Fruit fly (Drosophila melanogaster) whole organism, embryonic: ENCODE measurements around the gene CG42852.

Experiments
- Bgb ChIP-seq: fragments of 200-800 bp; sonication (Bioruptor generic); IDR thresholded peaks from 2 replicates; pipeline ENCODE4 v1.3.6; 2022; ENCODE audit warnings: missing biosample characterization, missing genetic modification characterization; ENCODE audit not compliant: partially characterized antibody
- CG10274 ChIP-seq: fragments of 200-800 bp; sonication (Bioruptor generic); optimal IDR thresholded peaks from 3 replicates; lab custom pipeline; 2017; ENCODE audit warnings: missing biosample characterization, mild to moderate bottlenecking, missing genetic modification characterization
- CG11247 ChIP-seq: fragments of 200-800 bp; sonication (Bioruptor generic); IDR thresholded peaks from 2 replicates; pipeline ENCODE4 v1.3.6; 2022; ENCODE audit warnings: missing biosample characterization, missing genetic modification characterization
- CG13424 ChIP-seq: fragments of 200-800 bp; sonication (Bioruptor generic); optimal IDR thresholded peaks from 2 replicates; lab custom pipeline; 2019; ENCODE audit warnings: missing biosample characterization, mild to moderate bottlenecking, missing genetic modification characterization, moderate library complexity
- CG15479 ChIP-seq: fragments of 200-800 bp; sonication (Bioruptor generic); optimal IDR thresholded peaks from 3 replicates; lab custom pipeline; 2019; ENCODE audit warnings: missing biosample characterization, mild to moderate bottlenecking, missing genetic modification characterization, moderate library complexity
- CG15601 ChIP-seq: fragments of 200-800 bp; sonication (Bioruptor generic); optimal IDR thresholded peaks from 3 replicates; lab custom pipeline; 2019; ENCODE audit warnings: missing biosample characterization, mild to moderate bottlenecking, missing genetic modification characterization, moderate library complexity
- CG17361 ChIP-seq: fragments of 200-800 bp; sonication (Bioruptor generic); IDR thresholded peaks from 3 replicates; pipeline ENCODE4 v1.3.6; 2022; ENCODE audit warnings: missing biosample characterization, missing genetic modification characterization
- CG17568 ChIP-seq: fragments of 200-800 bp; sonication (Bioruptor generic); optimal IDR thresholded peaks from 2 replicates; lab custom pipeline; 2018; ENCODE audit warnings: missing biosample characterization, mild to moderate bottlenecking, missing genetic modification characterization, moderate library complexity
- CG17829 ChIP-seq: fragments of 200-800 bp; optimal IDR thresholded peaks from 2 replicates; lab custom pipeline; 2019; ENCODE audit warnings: missing biosample characterization, mild to moderate bottlenecking, missing genetic modification characterization, moderate library complexity
- CG18476 ChIP-seq: fragments of 200-800 bp; sonication (Bioruptor generic); optimal IDR thresholded peaks from 2 replicates; lab custom pipeline; 2016; ENCODE audit warnings: missing biosample characterization, mild to moderate bottlenecking, missing genetic modification characterization
- CG2120 ChIP-seq: fragments of 200-800 bp; sonication (Bioruptor generic); optimal IDR thresholded peaks from 3 replicates; lab custom pipeline; 2016; ENCODE audit warnings: missing biosample characterization, missing genetic modification characterization
- CG2889 ChIP-seq: fragments of 200-800 bp; sonication (Bioruptor generic); IDR thresholded peaks from 3 replicates; pipeline ENCODE4 v1.3.6; 2022; ENCODE audit warnings: missing biosample characterization, missing genetic modification characterization
- CG30431 ChIP-seq: fragments of 200-800 bp; sonication (Bioruptor generic); optimal IDR thresholded peaks from 2 replicates; lab custom pipeline; 2017; ENCODE audit warnings: missing biosample characterization, missing genetic modification characterization
- CG32767 ChIP-seq: fragments of 200-800 bp; sonication (Bioruptor generic); IDR thresholded peaks from 2 replicates; pipeline ENCODE4 v1.3.6; 2022; ENCODE audit warnings: missing biosample characterization, missing genetic modification characterization
- CG32772 ChIP-seq: fragments of 200-800 bp; sonication (Bioruptor generic); IDR thresholded peaks from 2 replicates; pipeline ENCODE4 v1.3.6; 2022; ENCODE audit warnings: missing biosample characterization, missing genetic modification characterization
- CG3281 ChIP-seq: fragments of 200-800 bp; sonication (Bioruptor generic); optimal IDR thresholded peaks from 3 replicates; lab custom pipeline; 2017; ENCODE audit warnings: missing biosample characterization, mild to moderate bottlenecking, missing genetic modification characterization
- CG34224 ChIP-seq: fragments of 200-800 bp; sonication (Bioruptor generic); IDR thresholded peaks from 3 replicates; pipeline ENCODE4 v1.3.6; 2022; ENCODE audit warnings: missing biosample characterization, missing genetic modification characterization; ENCODE audit not compliant: partially characterized antibody
- CG4617 ChIP-seq: fragments of 200-800 bp; sonication (Bioruptor generic); optimal IDR thresholded peaks from 3 replicates; lab custom pipeline; 2016; ENCODE audit warnings: missing biosample characterization, missing genetic modification characterization, borderline replicate concordance
- CG5245 ChIP-seq: fragments of 200-800 bp; sonication (Bioruptor generic); optimal IDR thresholded peaks from 3 replicates; lab custom pipeline; 2016; ENCODE audit warnings: missing biosample characterization, missing genetic modification characterization
- CG7786 ChIP-seq: fragments of 200-800 bp; sonication (Bioruptor generic); optimal IDR thresholded peaks from 2 replicates; lab custom pipeline; 2016; ENCODE audit warnings: missing biosample characterization, missing genetic modification characterization
- CG8359 ChIP-seq: fragments of 200-800 bp; sonication (Bioruptor generic); optimal IDR thresholded peaks from 2 replicates; lab custom pipeline; 2017; ENCODE audit warnings: missing biosample characterization, mild to moderate bottlenecking, missing genetic modification characterization, borderline replicate concordance
- CG9215 ChIP-seq: fragments of 200-800 bp; sonication (Bioruptor generic); IDR thresholded peaks from 2 replicates; pipeline ENCODE4 v1.3.6; 2022; ENCODE audit warnings: missing biosample characterization, missing genetic modification characterization
- CG9797 ChIP-seq: fragments of 200-800 bp; sonication (Bioruptor generic); optimal IDR thresholded peaks from 3 replicates; lab custom pipeline; 2018; ENCODE audit warnings: missing biosample characterization, mild to moderate bottlenecking, missing genetic modification characterization
- CHES-1-like ChIP-seq: fragments of 200-800 bp; sonication (Bioruptor generic); optimal IDR thresholded peaks from 2 replicates; lab custom pipeline; 2016; ENCODE audit warnings: missing biosample characterization, missing genetic modification characterization
- Chrac-16 ChIP-seq: fragments of 200-800 bp; sonication (Bioruptor generic); optimal IDR thresholded peaks from 3 replicates; lab custom pipeline; 2016; ENCODE audit warnings: missing biosample characterization, missing genetic modification characterization
- D19A ChIP-seq: fragments of 200-800 bp; optimal IDR thresholded peaks from 3 replicates; lab custom pipeline; 2019; ENCODE audit warnings: missing biosample characterization, mild to moderate bottlenecking, missing genetic modification characterization, moderate library complexity
- Doc3 ChIP-seq: fragments of 200-800 bp; sonication (Bioruptor generic); IDR thresholded peaks from 3 replicates; pipeline ENCODE4 v1.3.6; 2022; ENCODE audit warnings: missing biosample characterization, missing genetic modification characterization; ENCODE audit not compliant: partially characterized antibody
- Dref ChIP-seq: fragments of 200-800 bp; sonication (Bioruptor generic); IDR thresholded peaks from 2 replicates; pipeline ENCODE4 v1.3.6; 2022; ENCODE audit warnings: missing biosample characterization, missing genetic modification characterization
- E2f1 ChIP-seq: fragments of 200-800 bp; sonication (Bioruptor generic); IDR thresholded peaks from 2 replicates; pipeline ENCODE4 v1.3.6; 2022; ENCODE audit warnings: missing biosample characterization, missing genetic modification characterization
- HLH4C ChIP-seq: fragments of 200-800 bp; sonication (Bioruptor generic); IDR thresholded peaks from 3 replicates; pipeline ENCODE4 v1.3.6; 2022; ENCODE audit warnings: missing biosample characterization, missing genetic modification characterization; ENCODE audit not compliant: partially characterized antibody
- HLHmδ ChIP-seq: fragments of 200-800 bp; sonication (Bioruptor generic); optimal IDR thresholded peaks from 2 replicates; lab custom pipeline; 2018; ENCODE audit warnings: missing biosample characterization, mild to moderate bottlenecking, missing genetic modification characterization, moderate library complexity
- Med ChIP-seq: fragments of 200-800 bp; sonication (Bioruptor generic); peaks from one replicate; lab custom pipeline; 2016; ENCODE audit warnings: missing biosample characterization, missing genetic modification characterization, mild to moderate bottlenecking, inconsistent platforms, moderate library complexity
- Nf-YA ChIP-seq: fragments of 200-800 bp; sonication (Bioruptor generic); IDR thresholded peaks from 2 replicates; pipeline ENCODE4 v1.3.6; 2022; ENCODE audit warnings: missing biosample characterization, missing genetic modification characterization
- Oaz ChIP-seq: fragments of 200-800 bp; sonication (Bioruptor generic); IDR thresholded peaks from 2 replicates; pipeline ENCODE4 v1.3.6; 2022; ENCODE audit warnings: missing biosample characterization, missing genetic modification characterization
- Optix ChIP-seq: fragments of 200-800 bp; sonication (Bioruptor generic); IDR thresholded peaks from 3 replicates; pipeline ENCODE4 v1.3.6; 2022; ENCODE audit warnings: missing biosample characterization, missing genetic modification characterization
- Sry-β ChIP-seq: fragments of 200-800 bp; sonication (Bioruptor generic); optimal IDR thresholded peaks from 2 replicates; lab custom pipeline; 2018; ENCODE audit warnings: missing biosample characterization, mild to moderate bottlenecking, missing genetic modification characterization, moderate library complexity
- Vsx1 ChIP-seq: fragments of 200-800 bp; sonication (Bioruptor generic); optimal IDR thresholded peaks from 2 replicates; lab custom pipeline; 2017; ENCODE audit warnings: missing biosample characterization, mild to moderate bottlenecking, missing genetic modification characterization, missing genetic modification reagents
- cad ChIP-seq: fragments of >200 bp; optimal IDR thresholded peaks from 2 replicates; lab custom pipeline; 2017; ENCODE audit warnings: missing biosample characterization, missing genetic modification characterization
- cas ChIP-seq: fragments of 200-800 bp; sonication (Bioruptor generic); IDR thresholded peaks from 2 replicates; pipeline ENCODE4 v1.3.6; 2022; ENCODE audit warnings: missing biosample characterization, missing genetic modification characterization
- cg ChIP-seq: fragments of 200-800 bp; sonication (Bioruptor generic); optimal IDR thresholded peaks from 3 replicates; lab custom pipeline; 2019; ENCODE audit warnings: missing biosample characterization, mild to moderate bottlenecking, missing genetic modification characterization, moderate library complexity
- cwo ChIP-seq: fragments of 200-800 bp; sonication (Bioruptor generic); optimal IDR thresholded peaks from 3 replicates; lab custom pipeline; 2017; ENCODE audit warnings: missing biosample characterization, missing genetic modification characterization, mild to moderate bottlenecking, moderate library complexity, missing genetic modification reagents
- dimm ChIP-seq: fragments of 200-800 bp; sonication (Bioruptor generic); IDR thresholded peaks from 2 replicates; pipeline ENCODE4 v1.3.6; 2022; ENCODE audit warnings: missing biosample characterization, missing genetic modification characterization
- fd102C ChIP-seq: fragments of 200-800 bp; sonication (Bioruptor generic); optimal IDR thresholded peaks from 2 replicates; lab custom pipeline; 2018; ENCODE audit warnings: missing biosample characterization, mild to moderate bottlenecking, missing genetic modification characterization, moderate library complexity
- fd64A ChIP-seq: fragments of 200-800 bp; sonication (Bioruptor generic); optimal IDR thresholded peaks from 3 replicates; lab custom pipeline; 2018; ENCODE audit warnings: missing biosample characterization, mild to moderate bottlenecking, missing genetic modification characterization
- pum ChIP-seq: fragments of 200-800 bp; sonication (Bioruptor generic); optimal IDR thresholded peaks from 2 replicates; lab custom pipeline; 2016; ENCODE audit warnings: missing biosample characterization, missing genetic modification characterization
- ro ChIP-seq: fragments of 200-800 bp; sonication (Bioruptor generic); IDR thresholded peaks from 2 replicates; pipeline ENCODE4 v1.3.6; 2022; ENCODE audit warnings: missing biosample characterization, missing genetic modification characterization
- tll ChIP-seq, 2 experiments: fragments of 200-800 bp in 1 of 2; fragments of >200 bp in 1 of 2; sonication (Bioruptor generic) in 1 of 2; optimal IDR thresholded peaks; 2 replicates each; lab custom pipeline; 2017 to 2019; ENCODE audit warnings: missing biosample characterization in 2 of 2, missing genetic modification characterization in 2 of 2, mild to moderate bottlenecking in 1 of 2, moderate library complexity in 1 of 2
- tup ChIP-seq: fragments of 200-800 bp; sonication (Bioruptor generic); optimal IDR thresholded peaks from 2 replicates; lab custom pipeline; 2016; ENCODE audit warnings: missing biosample characterization, mild to moderate bottlenecking, missing genetic modification characterization, moderate library complexity

The CG42852 gene

DNA sequence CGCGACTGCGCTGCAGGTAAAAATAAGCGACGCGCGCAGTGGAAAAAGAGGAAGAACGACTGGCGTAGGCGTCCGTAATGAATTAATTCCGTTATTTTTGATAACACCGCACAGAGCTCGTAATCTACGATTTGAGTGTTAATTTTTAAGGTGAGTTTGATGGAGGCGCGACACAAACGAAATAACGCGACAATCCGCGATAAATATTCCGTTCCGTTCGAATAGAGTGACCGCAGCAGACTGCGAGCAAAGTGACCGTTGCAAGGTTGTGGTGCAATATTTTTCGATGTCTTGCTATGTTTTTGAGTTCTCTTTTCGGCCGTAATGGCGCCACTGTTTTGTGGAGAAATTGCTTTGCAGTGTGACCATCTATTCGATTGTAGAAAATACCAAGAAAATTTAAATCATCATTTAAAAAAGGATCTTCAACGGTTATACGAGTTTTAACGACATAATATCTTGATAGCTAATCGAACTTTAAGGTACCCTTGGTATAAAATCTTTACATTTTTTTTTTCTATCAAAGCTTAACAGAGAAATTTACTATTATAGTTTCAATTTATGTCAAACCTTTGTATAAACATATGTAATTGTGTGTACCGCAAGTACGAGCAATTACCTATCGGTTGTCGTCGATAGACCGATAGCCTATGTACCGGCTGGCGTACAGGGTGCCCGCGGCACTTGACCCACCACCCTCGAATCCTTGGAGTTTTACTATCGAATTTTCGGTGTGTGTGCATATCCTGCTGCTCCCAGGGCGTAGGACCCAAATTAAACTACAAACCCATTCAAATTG lies 43.7 kb upstream of the CG42852 start, which contains the start of the genes CG43954, Lasp and Dab (continued):
- TF ChIP-seq pum (GFP tag; lab: Kevin White, UChicago) (no peak), CG18476 (GFP tag; lab: Kevin White, UChicago) (no peak), CG8359 (GFP tag; lab: Kevin White, UChicago) (no peak), Nf-YA (GFP tag; lab: Robert Waterston, UW) (no peak), Optix (GFP tag; lab: Robert Waterston, UW) (no peak), fd102C (GFP tag; lab: Kevin White, UChicago) (peak; percentile 34), cas (GFP tag; lab: Robert Waterston, UW) (peak; percentile 46; the same call in 1 of the 2 replicates), CG3281 (no peak), CG17568 (GFP tag; lab: Kevin White, UChicago) (peak; percentile 40), Bgb (GFP tag; lab: Robert Waterston, UW) (peak; percentile 68), CHES-1-like (GFP tag; lab: Kevin White, UChicago) (no peak), CG2120 (GFP tag; lab: Kevin White, UChicago) (no peak), CG15479 (GFP tag; lab: Kevin White, UChicago) (peak; percentile 87), CG17361 (peak; percentile 42; the same call in 2 of the 3 replicates), tup (no peak), cad (GFP tag; lab: Kevin White, UChicago) (peak; percentile 62), tll (GFP tag; optimal IDR thresholded peaks at IDR 0.05; lab: Kevin White, UChicago) (no peak), CG5245 (GFP tag; lab: Kevin White, UChicago) (no peak), CG4617 (peak; percentile 36), fd64A (no peak), Vsx1 (GFP tag; lab: Kevin White, UChicago) (peak; percentile 49), CG34224 (GFP tag; lab: Robert Waterston, UW) (no peak), D19A (tag; lab: Kevin White, UChicago) (no peak), ro (GFP tag; lab: Robert Waterston, UW) (no peak), Doc3 (GFP tag; lab: Robert Waterston, UW) (peak; percentile 43; the same call in 1 of the 3 replicates), CG2889 (no peak), Dref (peak; percentile 77), CG7786 (GFP tag; lab: Kevin White, UChicago) (no peak), CG9797 (peak; percentile 97), Sry-β (GFP tag; lab: Kevin White, UChicago) (no peak), CG17829 (tag; lab: Kevin White, UChicago) (peak; percentile 27), Chrac-16 (GFP tag; lab: Kevin White, UChicago) (peak; percentile 10), Med (GFP tag; lab: Kevin White, UChicago) (peak; percentile 89), HLH4C (GFP tag; lab: Robert Waterston, UW) (peak; percentile 60; the same call in 1 of the 3 replicates), CG15601 (tag; lab: Kevin White, UChicago) (peak; percentile 48), CG32772 (GFP tag; lab: Robert Waterston, UW) (no peak), cwo (peak; percentile 2), CG32767 (no peak), dimm (no peak), CG9215 (GFP tag; lab: Robert Waterston, UW) (no peak), cg (no peak), CG10274 (GFP tag; lab: Kevin White, UChicago) (no peak), E2f1 (GFP tag; lab: Robert Waterston, UW) (no peak), CG11247 (GFP tag; lab: Robert Waterston, UW) (peak; percentile 57), Oaz (GFP tag; lab: Robert Waterston, UW) (no peak), HLHmδ (GFP tag; lab: Kevin White, UChicago) (peak; percentile 86), CG13424 (no peak), CG30431 (GFP tag; lab: Kevin White, UChicago) (no peak)
